Worm (Caenorhabditis elegans) whole organism, L4 larva: ENCODE results near the gene F13H10.1.
"Not testable (repeated sequence)": the region's sequence is repeated elsewhere in the genome, so short reads cannot be mapped to it uniquely, and the experiment has no call there.

Experiments used
- Y75B8A.6 ChIP-seq: fragments of 200-800 bp; sonication (Bioruptor generic); IDR thresholded peaks from 2 replicates; pipeline ENCODE4 v1.3.6; 2022; ENCODE audit warnings: missing genetic modification reagents, missing genetic modification characterization, missing compliant biosample characterization
- aly-2 ChIP-seq: sonication (generic microtip); optimal IDR thresholded peaks from 2 replicates; lab custom pipeline; 2018; ENCODE audit warnings: missing biosample characterization, missing genetic modification characterization
- ceh-28 ChIP-seq: fragments of 150-350 bp; optimal IDR thresholded peaks from 2 replicates; lab custom pipeline; 2014; ENCODE audit warnings: missing biosample characterization, missing genetic modification reagents, missing genetic modification characterization
- mep-1 ChIP-seq: fragments of 150-350 bp; sonication (generic microtip); optimal IDR thresholded peaks from 3 replicates; lab custom pipeline; 2014; ENCODE audit warnings: missing biosample characterization, missing genetic modification characterization
- nhr-28 ChIP-seq: fragments of 150-350 bp; optimal IDR thresholded peaks from 2 replicates; lab custom pipeline; 2014; ENCODE audit warnings: missing biosample characterization, missing genetic modification characterization
- snpc-4 ChIP-seq: fragments of 150-350 bp; optimal IDR thresholded peaks from 2 replicates; lab custom pipeline; 2014; ENCODE audit warnings: missing biosample characterization, missing genetic modification characterization

ce11 chrIV:10954955-10955354 is 49.4 kb upstream of the F13H10.1 start, which contains the start of gene Y69E1A.4:
- not testable (repeated sequence) for TF ChIP-seq snpc-4 (tag; lab: Kevin White, UChicago); aly-2; Y75B8A.6 (GFP tag; lab: Robert Waterston, UW); mep-1 (tag; lab: Kevin White, UChicago); nhr-28 (tag; lab: Kevin White, UChicago); ceh-28 (tag; lab: Kevin White, UChicago)
